Worm (Caenorhabditis elegans): ENCODE results near the gene srz-67.

ce11 chrII:3251782-3252181 is 14.8 kb upstream of the srz-67 start:
- no peak for TF ChIP-seq ceh-6 (GFP tag; optimal IDR thresholded peaks at IDR 0.05)
- TF ChIP-seq elt-2 (tag; optimal IDR thresholded peaks at IDR 0.05) = no peak
- no peak for TF ChIP-seq ama-1 (optimal IDR thresholded peaks at IDR 0.05)
- TF ChIP-seq ahr-1 (tag; optimal IDR thresholded peaks at IDR 0.05) = no peak
- no peak for TF ChIP-seq hlh-15 (tag; optimal IDR thresholded peaks at IDR 0.05)
- TF ChIP-seq nhr-232 (tag; optimal IDR thresholded peaks at IDR 0.05) = no peak
- TF ChIP-seq ztf-16 (tag; optimal IDR thresholded peaks at IDR 0.05) = no peak
- no peak for TF ChIP-seq pqm-1 (tag; optimal IDR thresholded peaks at IDR 0.05)
